Worm (Caenorhabditis elegans): Measurements from ENCODE around the gene T08H10.3.

The T08H10.3 gene

DNA sequence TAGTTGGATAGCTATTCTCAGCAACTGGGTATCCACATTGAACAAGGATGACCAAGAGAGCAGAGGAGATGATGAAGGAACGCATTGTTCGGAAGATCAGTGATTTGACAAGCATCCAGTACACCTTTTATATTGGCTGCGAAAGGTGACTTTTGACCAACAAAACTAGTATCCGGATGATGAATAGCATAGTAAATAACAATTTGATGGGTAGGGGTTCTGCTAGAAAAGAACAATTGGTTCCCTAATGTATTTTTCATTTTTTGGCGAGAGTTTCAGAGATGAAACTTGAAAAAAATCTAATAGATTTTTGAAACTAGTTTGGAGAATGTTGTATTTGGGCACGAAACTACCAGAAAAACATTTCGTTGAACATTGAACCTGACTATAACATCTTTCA, 43.0 kb upstream of the T08H10.3 start, which contains the start of gene Y47D7A.11:
TSS of gene Y47D7A.11 (minus strand) at position 101 of the 400 bp plus-strand sequence.
- TF ChIP-seq unc-3 (GFP tag; conservative IDR thresholded peaks at IDR 0.05) (no peak), unc-3 (tag; optimal IDR thresholded peaks at IDR 0.05) (no peak), ceh-9 (tag; optimal IDR thresholded peaks at IDR 0.05) (no peak), nfya-1 (tag; optimal IDR thresholded peaks at IDR 0.05) (no peak), ceh-30 (tag; optimal IDR thresholded peaks at IDR 0.05) (no peak), mec-3 (tag; optimal IDR thresholded peaks at IDR 0.05; ENCODE audit: borderline replicate concordance) (no peak), lim-6 (tag; optimal IDR thresholded peaks at IDR 0.05) (no peak), lin-11 (tag; optimal IDR thresholded peaks at IDR 0.05) (no peak), ceh-19 (GFP tag; optimal IDR thresholded peaks at IDR 0.05) (no peak), elt-4 (tag; optimal IDR thresholded peaks at IDR 0.05) (no peak), ceh-45 (GFP tag; IDR thresholded peaks at IDR 0.05) (no peak), fax-1 (tag; optimal IDR thresholded peaks at IDR 0.05) (no peak), Y22D7AL.16 (tag; optimal IDR thresholded peaks at IDR 0.05) (no peak)

DNA sequence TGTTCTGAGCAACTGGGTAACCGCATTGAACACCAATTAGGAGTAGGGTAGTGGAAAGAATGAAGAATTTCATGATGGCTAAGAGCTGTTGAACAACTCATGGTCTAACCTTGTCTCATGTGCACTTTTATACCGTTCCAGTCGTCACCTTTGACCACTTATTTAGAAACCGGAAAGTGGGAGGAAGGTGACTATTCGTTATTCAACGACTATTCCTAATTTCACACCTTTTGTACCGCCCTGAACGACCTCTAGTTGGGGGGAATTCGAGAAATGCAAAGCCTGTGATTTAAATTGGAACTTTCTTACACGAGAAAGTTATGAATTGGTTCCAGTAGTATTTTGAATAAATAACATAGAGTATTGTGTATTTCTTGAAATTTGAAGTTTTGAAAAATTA, 41.6 kb upstream of the T08H10.3 start, which contains the start of gene Y47D7A.12:
TSS of gene Y47D7A.12 (minus strand) at position 101 of the 400 bp plus-strand sequence.
- TF ChIP-seq hlh-8 (tag; optimal IDR thresholded peaks at IDR 0.05) (no peak), F13H6.1 (tag; optimal IDR thresholded peaks at IDR 0.05) (no peak), ceh-45 (GFP tag; IDR thresholded peaks at IDR 0.05) (no peak), pros-1 (tag; optimal IDR thresholded peaks at IDR 0.05) (no peak), elt-2 (tag; optimal IDR thresholded peaks at IDR 0.05) (no peak), ceh-24 (tag; optimal IDR thresholded peaks at IDR 0.05) (no peak), zip-5 (tag; optimal IDR thresholded peaks at IDR 0.05) (no peak), ceh-2 (tag; optimal IDR thresholded peaks at IDR 0.05) (no peak), nhr-11 (tag; optimal IDR thresholded peaks at IDR 0.05) (no peak), pha-2 (tag; optimal IDR thresholded peaks at IDR 0.05) (no peak), C08G9.2 (tag; optimal IDR thresholded peaks at IDR 0.05) (no peak), sox-4 (tag; optimal IDR thresholded peaks at IDR 0.05) (no peak), ceh-19 (GFP tag; optimal IDR thresholded peaks at IDR 0.05) (no peak), ztf-16 (tag; optimal IDR thresholded peaks at IDR 0.05) (no peak), lim-6 (tag; optimal IDR thresholded peaks at IDR 0.05) (no peak)

DNA sequence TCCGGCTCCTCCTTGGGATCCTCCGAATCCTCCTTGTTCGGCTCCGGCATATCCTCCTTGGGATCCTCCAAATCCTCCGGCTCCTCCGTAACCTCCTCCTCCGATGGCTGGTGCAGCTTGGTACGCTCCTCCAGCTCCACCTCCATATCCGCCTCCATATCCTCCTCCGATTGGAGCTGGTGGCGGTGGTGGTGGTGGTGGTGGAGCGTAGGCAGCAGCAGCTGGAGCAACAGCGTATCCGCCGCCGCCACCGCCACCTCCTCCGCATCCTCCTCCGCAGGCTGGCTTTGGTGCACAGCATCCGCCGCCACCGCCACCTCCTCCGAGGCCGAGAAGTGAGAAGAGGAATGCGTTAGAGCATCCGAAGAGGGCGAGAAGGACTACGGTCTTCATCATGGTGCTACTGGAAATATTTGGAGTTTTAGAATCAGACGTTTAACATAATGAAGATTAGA, 38.4 kb upstream of the T08H10.3 start, which contains the start of gene Y47D7A.15:
TSS of gene Y47D7A.15 (minus strand) at position 405 of the 455 bp plus-strand sequence.
- TF ChIP-seq elt-4 (tag; optimal IDR thresholded peaks at IDR 0.05) = no peak
- no peak for TF ChIP-seq npax-4 (tag; optimal IDR thresholded peaks at IDR 0.05)
- TF ChIP-seq nfya-1 (tag; optimal IDR thresholded peaks at IDR 0.05) = no peak
- TF ChIP-seq ceh-24 (tag; optimal IDR thresholded peaks at IDR 0.05) = no peak
- TF ChIP-seq nhr-11 (tag; optimal IDR thresholded peaks at IDR 0.05) = no peak

DNA sequence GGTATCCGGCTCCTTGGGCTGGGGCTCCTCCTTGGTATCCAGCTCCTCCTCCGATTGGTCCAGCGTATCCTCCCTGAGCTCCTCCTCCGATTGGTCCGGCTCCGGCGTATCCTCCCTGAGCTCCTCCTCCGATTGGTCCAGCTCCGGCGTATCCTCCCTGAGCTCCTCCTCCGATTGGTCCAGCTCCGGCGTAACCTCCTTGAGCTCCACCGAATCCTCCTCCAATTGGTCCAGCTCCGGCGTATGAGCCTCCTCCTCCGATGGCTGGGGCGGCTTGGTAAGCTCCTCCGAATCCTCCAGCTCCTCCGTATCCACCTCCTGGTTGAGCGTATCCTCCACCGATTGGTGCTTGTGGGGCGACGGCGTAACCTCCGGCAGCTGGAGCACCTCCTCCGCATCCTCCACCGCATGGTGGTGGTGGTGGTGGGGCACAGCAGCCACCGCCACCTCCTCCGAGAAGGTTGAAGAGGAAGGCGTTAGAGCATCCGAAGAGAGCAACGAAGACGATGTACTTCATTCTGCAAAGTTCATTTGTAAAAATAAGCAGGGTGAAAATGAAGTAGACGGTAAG, 35.7 kb upstream of the T08H10.3 start, which contains the start of gene Y47D7A.13:
TSS of gene Y47D7A.13 (minus strand) at position 517 of the 571 bp plus-strand sequence.
- TF ChIP-seq pha-2 (tag; optimal IDR thresholded peaks at IDR 0.05) (no peak), pag-3 (tag; optimal IDR thresholded peaks at IDR 0.05; ENCODE audit: borderline replicate concordance) (no peak), odd-2 (tag; optimal IDR thresholded peaks at IDR 0.05) (no peak), unc-55 (GFP tag; optimal IDR thresholded peaks at IDR 0.05) (no peak), ttx-3 (tag; optimal IDR thresholded peaks at IDR 0.05) (no peak), hlh-30 (tag; optimal IDR thresholded peaks at IDR 0.05; ENCODE audit: insufficient read depth) (no peak), fkh-6 (tag; optimal IDR thresholded peaks at IDR 0.05) (no peak), dmd-4 (tag; optimal IDR thresholded peaks at IDR 0.05; ENCODE audit: borderline replicate concordance) (peak; percentile 39)

DNA sequence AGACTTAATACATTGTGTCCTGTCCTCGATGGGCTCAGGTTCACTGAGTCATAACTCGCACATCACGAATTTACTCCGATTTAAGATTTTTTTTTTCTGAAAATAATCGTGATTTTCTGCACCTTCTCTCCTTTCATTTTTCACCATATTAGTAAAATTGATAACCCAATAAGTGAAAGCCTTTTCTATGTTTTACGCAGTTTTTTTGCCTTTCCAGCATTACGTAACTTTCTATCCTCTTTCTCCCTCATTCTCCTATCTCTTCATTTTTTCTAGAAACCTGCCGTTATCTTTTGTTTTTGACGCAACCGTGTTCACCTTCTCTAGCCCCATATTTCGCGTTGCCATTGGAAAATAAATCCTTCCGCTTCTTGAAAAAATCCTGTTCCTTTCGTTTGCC, 34.0 kb upstream of the T08H10.3 start:
- TF ChIP-seq fkh-6 (tag; optimal IDR thresholded peaks at IDR 0.05) (no peak), sox-4 (tag; optimal IDR thresholded peaks at IDR 0.05) (no peak), unc-55 (GFP tag; optimal IDR thresholded peaks at IDR 0.05) (no peak), sdc-2 (tag; optimal IDR thresholded peaks at IDR 0.05) (no peak), ceh-30 (tag; optimal IDR thresholded peaks at IDR 0.05) (no peak), unc-42 (tag; optimal IDR thresholded peaks at IDR 0.05) (no peak), ahr-1 (tag; optimal IDR thresholded peaks at IDR 0.05) (no peak), hlh-8 (tag; optimal IDR thresholded peaks at IDR 0.05) (no peak), mec-3 (tag; optimal IDR thresholded peaks at IDR 0.05; ENCODE audit: borderline replicate concordance) (no peak), ceh-18 (tag; optimal IDR thresholded peaks at IDR 0.05) (no peak), hlh-6 (tag; optimal IDR thresholded peaks at IDR 0.05) (no peak), madf-2 (tag; optimal IDR thresholded peaks at IDR 0.05) (no peak), nhr-232 (tag; optimal IDR thresholded peaks at IDR 0.05) (no peak)

Data from whole organism, late embryonic.